Worm (Caenorhabditis elegans) whole organism, L1 larva: ENCODE results near the gene T23D5.3.

ENCODE experiments used
- C04F5.9 ChIP-seq: sonication (generic microtip); optimal IDR thresholded peaks from 2 replicates; lab custom pipeline; 2016; ENCODE audit warnings: missing genetic modification characterization, missing compliant biosample characterization
- aha-1 ChIP-seq: fragments of 150-350 bp; optimal IDR thresholded peaks from 2 replicates; lab custom pipeline; 2014; ENCODE audit warnings: missing biosample characterization, missing genetic modification characterization
- alr-1 ChIP-seq: fragments of 200-800 bp; sonication (Bioruptor generic); optimal IDR thresholded peaks from 2 replicates; lab custom pipeline; 2018; ENCODE audit warnings: borderline replicate concordance, mild to moderate bottlenecking, missing genetic modification characterization, missing compliant biosample characterization
- ama-1 ChIP-seq: fragments of 150-350 bp; optimal IDR thresholded peaks from 2 replicates; lab custom pipeline; 2014
- blmp-1 ChIP-seq: fragments of 150-350 bp; optimal IDR thresholded peaks from 2 replicates; lab custom pipeline; 2014; ENCODE audit warnings: missing biosample characterization, missing genetic modification characterization
- ceh-82 ChIP-seq, 3 experiments: fragments of 150-350 bp in 1 of 3; sonication (generic microtip) in 2 of 3; optimal IDR thresholded peaks; 2 replicates each; lab custom pipeline; 2014 to 2017; ENCODE audit warnings: missing biosample characterization in 3 of 3, missing genetic modification characterization in 3 of 3
- ceh-88 ChIP-seq: fragments of 200-800 bp; sonication (Bioruptor generic); IDR thresholded peaks from 2 replicates; pipeline ENCODE4 v1.3.6; 2022; ENCODE audit warnings: missing genetic modification characterization, missing compliant biosample characterization
- ces-1 ChIP-seq: fragments of 150-350 bp; optimal IDR thresholded peaks from 2 replicates; lab custom pipeline; 2014; ENCODE audit warnings: missing biosample characterization, missing genetic modification reagents, missing genetic modification characterization
- dpl-1 ChIP-seq, 3 experiments: fragments of 150-350 bp in 2 of 3; sonication (generic microtip) in 1 of 3; optimal IDR thresholded peaks; 2 replicates each; lab custom pipeline; 2014 to 2017; ENCODE audit warnings: missing biosample characterization in 3 of 3, missing genetic modification characterization in 3 of 3, missing genetic modification reagents in 3 of 3
- efl-1 ChIP-seq, 4 experiments: fragments of 150-350 bp; optimal IDR thresholded peaks in 3 of 4; peaks in 1 of 4; 1 replicate in 1 of 4; 2 replicates in 3 of 4; lab custom pipeline; 2014; ENCODE audit warnings: missing biosample characterization in 2 of 4, missing genetic modification characterization in 2 of 4, missing genetic modification reagents in 2 of 4
- efl-3 ChIP-seq: fragments of 200-800 bp; sonication (Bioruptor generic); optimal IDR thresholded peaks from 2 replicates; lab custom pipeline; 2018; ENCODE audit warnings: mild to moderate bottlenecking, missing genetic modification characterization, missing compliant biosample characterization
- ets-5 ChIP-seq: fragments of 200-800 bp; sonication (Bioruptor generic); IDR thresholded peaks from 2 replicates; pipeline ENCODE4 v1.3.6; 2022; ENCODE audit warnings: missing genetic modification characterization, missing compliant biosample characterization
- fkh-10 ChIP-seq: sonication (generic microtip); optimal IDR thresholded peaks from 2 replicates; lab custom pipeline; 2017; ENCODE audit warnings: missing biosample characterization, missing genetic modification reagents, missing genetic modification characterization
- fos-1 ChIP-seq: fragments of 150-350 bp; optimal IDR thresholded peaks from 2 replicates; lab custom pipeline; 2014; ENCODE audit warnings: missing biosample characterization, missing genetic modification characterization
- hlh-17 ChIP-seq: fragments of 200-800 bp; sonication (Bioruptor generic); optimal IDR thresholded peaks from 2 replicates; lab custom pipeline; 2018; ENCODE audit warnings: missing genetic modification characterization, mild to moderate bottlenecking, missing compliant biosample characterization, moderate library complexity, borderline replicate concordance
- hlh-4 ChIP-seq: sonication (generic microtip); optimal IDR thresholded peaks from 2 replicates; lab custom pipeline; 2016; ENCODE audit warnings: mild to moderate bottlenecking, missing genetic modification characterization, missing compliant biosample characterization
- isw-1 ChIP-seq: fragments of 200-800 bp; sonication (Bioruptor generic); IDR thresholded peaks from 2 replicates; pipeline ENCODE4 v1.3.6; 2022; ENCODE audit warnings: missing genetic modification characterization, missing compliant biosample characterization
- jun-1 ChIP-seq: fragments of 150-350 bp; optimal IDR thresholded peaks from 2 replicates; lab custom pipeline; 2014; ENCODE audit warnings: missing biosample characterization, missing genetic modification reagents, missing genetic modification characterization
- lin-35 ChIP-seq, 2 experiments: fragments of 150-350 bp; optimal IDR thresholded peaks; 2 replicates each; lab custom pipeline; 2014; ENCODE audit warnings: missing biosample characterization in 2 of 2, missing genetic modification characterization in 2 of 2, missing genetic modification reagents in 2 of 2
- lin-39 ChIP-seq: fragments of 150-350 bp; optimal IDR thresholded peaks from 2 replicates; lab custom pipeline; 2014; ENCODE audit warnings: missing biosample characterization, missing genetic modification reagents, missing genetic modification characterization
- lir-3 ChIP-seq: sonication (generic microtip); optimal IDR thresholded peaks from 2 replicates; lab custom pipeline; 2016; ENCODE audit warnings: mild to moderate bottlenecking, missing genetic modification characterization, moderate library complexity, missing compliant biosample characterization; ENCODE audit not compliant: poor library complexity
- lsy-2 ChIP-seq, 2 experiments: fragments of 150-350 bp; optimal IDR thresholded peaks; 2 replicates each; lab custom pipeline; 2014; ENCODE audit warnings: missing biosample characterization in 2 of 2, missing genetic modification characterization in 2 of 2
- mep-1 ChIP-seq: fragments of 150-350 bp; optimal IDR thresholded peaks from 2 replicates; lab custom pipeline; 2014; ENCODE audit warnings: missing biosample characterization, missing genetic modification characterization
- nhr-11 ChIP-seq: fragments of 150-350 bp; optimal IDR thresholded peaks from 2 replicates; lab custom pipeline; 2014; ENCODE audit warnings: missing biosample characterization, missing genetic modification characterization
- nhr-19 ChIP-seq: fragments of 200-800 bp; sonication (Bioruptor generic); conservative IDR thresholded peaks from 2 replicates; pipeline ENCODE4 v1.3.6; 2022; ENCODE audit warnings: missing genetic modification characterization, missing compliant biosample characterization
- nhr-20 ChIP-seq: sonication (generic microtip); optimal IDR thresholded peaks from 2 replicates; lab custom pipeline; 2016; ENCODE audit warnings: mild to moderate bottlenecking, missing genetic modification characterization, missing compliant biosample characterization
- nhr-76 ChIP-seq: sonication (generic microtip); optimal IDR thresholded peaks from 2 replicates; lab custom pipeline; 2017; ENCODE audit warnings: missing biosample characterization, missing genetic modification characterization
- nhr-84 ChIP-seq: sonication (generic microtip); optimal IDR thresholded peaks from 2 replicates; lab custom pipeline; 2017; ENCODE audit warnings: missing biosample characterization, missing genetic modification characterization
- pax-3 ChIP-seq: fragments of 200-800 bp; sonication (Bioruptor generic); optimal IDR thresholded peaks from 2 replicates; lab custom pipeline; 2018; ENCODE audit warnings: mild to moderate bottlenecking, missing genetic modification characterization, moderate library complexity, missing compliant biosample characterization
- rnt-1 ChIP-seq: sonication (generic microtip); optimal IDR thresholded peaks from 2 replicates; lab custom pipeline; 2016; ENCODE audit warnings: mild to moderate bottlenecking, missing genetic modification characterization, moderate library complexity, missing compliant biosample characterization
- skn-1 ChIP-seq: fragments of 150-350 bp; optimal IDR thresholded peaks from 2 replicates; lab custom pipeline; 2014; ENCODE audit warnings: missing biosample characterization, missing genetic modification characterization
- sptf-1 ChIP-seq: fragments of 150-350 bp; optimal IDR thresholded peaks from 2 replicates; lab custom pipeline; 2014; ENCODE audit warnings: missing biosample characterization, missing genetic modification characterization
- sup-37 ChIP-seq: fragments of 200-800 bp; sonication (Bioruptor generic); optimal IDR thresholded peaks from 2 replicates; lab custom pipeline; 2018; ENCODE audit warnings: mild to moderate bottlenecking, missing genetic modification characterization, missing compliant biosample characterization
- swsn-7 ChIP-seq: sonication (generic microtip); optimal IDR thresholded peaks from 2 replicates; lab custom pipeline; 2016; ENCODE audit warnings: missing genetic modification characterization, missing compliant biosample characterization
- tbx-2 ChIP-seq: sonication (generic microtip); optimal IDR thresholded peaks from 2 replicates; lab custom pipeline; 2016; ENCODE audit warnings: missing genetic modification characterization, missing compliant biosample characterization
- tlp-1 ChIP-seq: fragments of 150-350 bp; optimal IDR thresholded peaks from 2 replicates; lab custom pipeline; 2014; ENCODE audit warnings: missing biosample characterization, missing genetic modification characterization
- unc-30 ChIP-seq: sonication (generic microtip); optimal IDR thresholded peaks from 2 replicates; lab custom pipeline; 2017; ENCODE audit warnings: missing biosample characterization, missing genetic modification characterization
- vab-15 ChIP-seq: sonication (generic microtip); optimal IDR thresholded peaks from 2 replicates; lab custom pipeline; 2017; ENCODE audit warnings: missing genotype, mild to moderate bottlenecking, missing genetic modification characterization, missing compliant biosample characterization
- ztf-11 ChIP-seq, 2 experiments: sonication (generic microtip); optimal IDR thresholded peaks; 2 replicates each; lab custom pipeline; 2016 to 2017; ENCODE audit warnings: missing genetic modification characterization in 2 of 2, missing biosample characterization in 1 of 2, missing compliant biosample characterization in 1 of 2

The T23D5.3 gene

ce11 chrV:15721431-15721830, 12.0 kb downstream of the T23D5.3 start:
- TF ChIP-seq vab-15: no peak
- no peak for TF ChIP-seq tbx-2 (tag; lab: Kevin White, UChicago)
- TF ChIP-seq nhr-76 (tag; lab: Kevin White, UChicago): no peak
- TF ChIP-seq fkh-10 (GFP tag; lab: Kevin White, UChicago): no peak
- no peak for TF ChIP-seq sup-37
- TF ChIP-seq hlh-4 (tag; lab: Kevin White, UChicago): peak; percentile 95
- no peak for TF ChIP-seq mep-1

ce11 chrV:15719570-15719969, 13.9 kb downstream of the T23D5.3 start, which contains the start of gene Y6E2A.7:
TSS of gene Y6E2A.7 (plus strand) at chrV:15719870.
- TF ChIP-seq ceh-82 (tag; optimal IDR thresholded peaks at IDR 0.05; lab: Kevin White, UChicago) (no peak), lin-35 (GFP tag; optimal IDR thresholded peaks at IDR 0.05; lab: Kevin White, UChicago) (no peak), lin-39 (tag; lab: Kevin White, UChicago) (no peak), jun-1 (tag; lab: Kevin White, UChicago) (no peak), lir-3 (tag; lab: Kevin White, UChicago) (no peak), ceh-88 (GFP tag; lab: Robert Waterston, UW) (no peak), efl-3 (no peak), nhr-76 (tag; lab: Kevin White, UChicago) (no peak), mep-1 (no peak), nhr-20 (tag; lab: Kevin White, UChicago) (no peak), ama-1 (lab: Kevin White, UChicago) (no peak), tlp-1 (tag; lab: Kevin White, UChicago) (no peak), C04F5.9 (tag; lab: Kevin White, UChicago) (no peak), aha-1 (tag; lab: Kevin White, UChicago) (no peak), unc-30 (tag; lab: Kevin White, UChicago) (no peak), sptf-1 (tag; lab: Kevin White, UChicago) (no peak)

- TF ChIP-seq hlh-17 (GFP tag; lab: Kevin White, UChicago): no peak
- no peak for TF ChIP-seq pax-3
- TF ChIP-seq rnt-1: no peak
- TF ChIP-seq lsy-2 (tag; optimal IDR thresholded peaks at IDR 0.05; lab: Kevin White, UChicago): no peak
- TF ChIP-seq blmp-1 (tag; lab: Kevin White, UChicago): no peak
- TF ChIP-seq ztf-11 (tag; optimal IDR thresholded peaks at IDR 0.05; lab: Kevin White, UChicago): no peak
- TF ChIP-seq alr-1 (tag; lab: Kevin White, UChicago): no peak
- no peak for TF ChIP-seq ets-5 (GFP tag; lab: Robert Waterston, UW)
- TF ChIP-seq dpl-1 (GFP tag; optimal IDR thresholded peaks at IDR 0.05; lab: Kevin White, UChicago): no peak
- TF ChIP-seq swsn-7 (tag; lab: Kevin White, UChicago): no peak
- no peak for TF ChIP-seq nhr-84 (tag; lab: Kevin White, UChicago)
- TF ChIP-seq efl-1 (optimal IDR thresholded peaks at IDR 0.05; lab: Kevin White, UChicago): no peak
- TF ChIP-seq efl-1 (GFP tag; optimal IDR thresholded peaks at IDR 0.05 in 1 of 2; lab: Kevin White, UChicago): no peak
- TF ChIP-seq isw-1 (GFP tag; lab: Robert Waterston, UW): no peak
- no peak for TF ChIP-seq nhr-20 (tag; lab: Kevin White, UChicago)
- no peak for TF ChIP-seq unc-30 (tag; lab: Kevin White, UChicago)
- TF ChIP-seq fos-1: no peak
- TF ChIP-seq nhr-11 (tag; lab: Kevin White, UChicago): no peak
- TF ChIP-seq tlp-1 (tag; lab: Kevin White, UChicago): no peak
- TF ChIP-seq, all 84 proteins: peak for 0
Observed at ce11 chrV:15718562-15718961, 14.9 kb downstream of the T23D5.3 start, which contains the start of gene Y6E2A.5. TSS of gene Y6E2A.5 (minus strand) at chrV:15718662.

ce11 chrV:15716679-15717078, 16.8 kb downstream of the T23D5.3 start, which contains the start of gene Y6E2A.4:
TSS of gene Y6E2A.4 (minus strand) at chrV:15716779.
- TF ChIP-seq lir-3 (tag; lab: Kevin White, UChicago) (no peak), nhr-19 (GFP tag; lab: Robert Waterston, UW) (no peak), fkh-10 (GFP tag; lab: Kevin White, UChicago) (no peak), ces-1 (GFP tag; lab: Kevin White, UChicago) (no peak), ama-1 (lab: Kevin White, UChicago) (no peak), skn-1 (tag; lab: Kevin White, UChicago) (no peak)
